Fruit fly (Drosophila melanogaster) whole organism: ENCODE data around the gene CG34247.

Source experiments
- CG8478 ChIP-seq: fragments of >200 bp; optimal IDR thresholded peaks from 2 replicates; lab custom pipeline; 2018; ENCODE audit warnings: inconsistent platforms
- Dll ChIP-seq: fragments of >200 bp; optimal IDR thresholded peaks from 2 replicates; lab custom pipeline; 2017
- EcR ChIP-seq, 2 experiments: fragments of >200 bp; optimal IDR thresholded peaks; 2 replicates each; lab custom pipeline; 2017; ENCODE audit warnings: missing biosample characterization in 2 of 2, missing genetic modification characterization in 2 of 2, missing genetic modification reagents in 2 of 2
- pan ChIP-seq: fragments of >200 bp; optimal IDR thresholded peaks from 2 replicates; lab custom pipeline; 2017
- psq ChIP-seq: fragments of >200 bp; optimal IDR thresholded peaks from 2 replicates; lab custom pipeline; 2017
- usp ChIP-seq: fragments of >200 bp; optimal IDR thresholded peaks from 2 replicates; lab custom pipeline; 2017; ENCODE audit warnings: missing biosample characterization, missing genetic modification characterization, mixed read lengths

CG34247 gene

dm6 chr3L:16231857-16232256, 29.5 kb downstream of the CG34247 start, which contains the start of the genes PDCD-5 and MED10:
PDCD-5 (minus strand) TSS chr3L:16232038.
MED10 (plus strand) TSS chr3L:16232084.
- no peak for TF ChIP-seq EcR (GFP tag; optimal IDR thresholded peaks at IDR 0.05; lab: Kevin White, UChicago)
- TF ChIP-seq CG8478 = no peak

DNA sequence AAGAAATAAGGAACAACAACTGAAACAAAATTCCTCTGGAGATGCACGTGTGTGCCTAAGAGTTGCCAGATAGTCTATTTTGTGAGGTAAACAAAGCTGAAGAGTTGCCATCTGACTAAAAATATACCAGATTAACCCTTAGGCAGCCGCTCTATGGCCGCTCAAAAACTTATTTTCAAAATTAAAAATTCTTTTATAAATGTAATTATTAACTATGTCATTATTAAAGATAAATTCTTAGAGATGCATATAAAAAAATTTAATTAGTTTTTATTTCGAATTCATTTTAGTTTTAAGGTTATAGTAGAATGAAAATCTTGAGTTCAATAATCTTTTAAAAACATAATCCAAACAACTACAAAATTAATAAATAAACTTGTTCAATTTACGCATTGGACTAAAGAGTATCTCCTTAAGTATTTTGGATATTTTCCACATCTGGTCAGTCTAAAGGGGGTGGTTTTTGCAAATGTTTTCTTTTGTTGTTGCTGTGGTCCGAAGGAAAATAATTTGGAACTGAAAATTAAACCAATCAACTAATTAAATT, 32.7 kb downstream of the CG34247 start, which contains the start of gene Tmx3:
TSS of gene Tmx3 (plus strand) at position 442 of the 547 bp plus-strand sequence.
- no peak for TF ChIP-seq usp (GFP tag; lab: Kevin White, UChicago)
- TF ChIP-seq EcR (GFP tag; optimal IDR thresholded peaks at IDR 0.05; lab: Kevin White, UChicago) = no peak
- TF ChIP-seq Dll (lab: Kevin White, UChicago) = no peak
- no peak for TF ChIP-seq psq (lab: Kevin White, UChicago)
- TF ChIP-seq pan = no peak
- no peak for TF ChIP-seq CG8478

dm6 chr3L:16225175-16225574, 36.2 kb downstream of the CG34247 start:
- TF ChIP-seq usp (GFP tag; lab: Kevin White, UChicago) = no peak
- TF ChIP-seq Dll (lab: Kevin White, UChicago) = no peak
- no peak for TF ChIP-seq CG8478
- no peak for TF ChIP-seq pan
- no peak for TF ChIP-seq psq (lab: Kevin White, UChicago)
- TF ChIP-seq EcR (GFP tag; optimal IDR thresholded peaks at IDR 0.05; lab: Kevin White, UChicago) = no peak

DNA sequence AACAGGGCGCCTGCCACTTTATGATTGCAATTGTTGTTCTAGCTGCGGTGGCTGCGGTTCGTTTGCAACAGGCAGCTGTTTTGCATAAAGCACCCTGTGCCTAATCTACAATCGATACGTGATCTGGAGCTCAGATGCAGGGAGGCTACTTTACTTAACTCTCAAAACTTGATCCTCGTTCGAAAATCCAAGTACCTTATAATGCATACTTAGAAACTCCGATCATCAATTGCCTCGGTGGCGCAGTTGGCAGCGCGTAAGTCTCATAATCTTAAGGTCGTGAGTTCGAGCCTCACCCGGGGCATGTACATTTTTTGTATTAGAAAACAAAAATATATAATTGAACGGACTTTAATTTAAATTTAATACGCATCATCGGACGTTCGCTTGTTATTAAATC, 39.6 kb downstream of the CG34247 start:
- TF ChIP-seq usp (GFP tag; lab: Kevin White, UChicago) = no peak
- no peak for TF ChIP-seq psq (lab: Kevin White, UChicago)
- TF ChIP-seq CG8478 = no peak
- TF ChIP-seq pan = no peak
- TF ChIP-seq EcR (GFP tag; optimal IDR thresholded peaks at IDR 0.05; lab: Kevin White, UChicago) = no peak
- TF ChIP-seq Dll (lab: Kevin White, UChicago) = no peak

DNA sequence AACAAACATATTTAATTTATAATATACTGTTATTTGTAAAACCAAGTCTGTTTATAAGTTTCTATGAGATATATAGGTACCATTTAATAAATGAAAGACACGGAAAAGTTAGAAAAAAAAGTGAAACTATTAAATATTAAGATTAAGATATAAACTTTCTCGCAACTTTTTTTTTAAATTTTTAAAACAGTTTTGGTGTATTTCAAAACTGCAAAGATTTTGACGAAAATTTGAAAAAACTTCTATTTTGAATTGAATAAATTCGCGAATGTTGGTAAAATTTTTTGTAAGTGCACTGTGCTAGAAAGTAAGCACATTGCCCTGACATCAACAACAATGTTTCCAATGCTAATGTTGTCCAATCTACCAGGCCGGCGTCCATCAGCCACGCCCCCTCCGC, 40.1 kb downstream of the CG34247 start:
- TF ChIP-seq usp (GFP tag; lab: Kevin White, UChicago) = no peak

DNA sequence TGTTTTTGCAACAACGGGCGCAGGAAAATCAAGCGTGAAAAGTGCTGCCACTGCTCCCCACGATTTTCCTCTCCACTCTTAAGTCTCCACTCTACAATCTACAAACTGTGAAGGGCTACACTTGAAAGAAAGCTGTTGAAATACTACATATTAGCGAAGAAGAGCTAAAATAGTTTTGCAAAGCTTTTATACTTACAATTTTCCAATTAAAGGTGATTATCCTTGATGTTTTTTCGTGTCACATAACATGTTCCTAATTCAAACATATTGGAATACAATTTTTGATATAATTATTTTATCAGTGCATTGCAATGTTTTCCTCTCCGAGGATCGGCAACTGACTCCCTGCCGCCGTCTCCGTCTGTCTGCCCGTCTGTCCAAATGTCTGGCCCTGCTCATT, 43.5 kb downstream of the CG34247 start:
- TF ChIP-seq psq (lab: Kevin White, UChicago) (no peak), Dll (lab: Kevin White, UChicago) (no peak), CG8478 (no peak), usp (GFP tag; lab: Kevin White, UChicago) (no peak), EcR (GFP tag; optimal IDR thresholded peaks at IDR 0.05; lab: Kevin White, UChicago) (no peak)

DNA sequence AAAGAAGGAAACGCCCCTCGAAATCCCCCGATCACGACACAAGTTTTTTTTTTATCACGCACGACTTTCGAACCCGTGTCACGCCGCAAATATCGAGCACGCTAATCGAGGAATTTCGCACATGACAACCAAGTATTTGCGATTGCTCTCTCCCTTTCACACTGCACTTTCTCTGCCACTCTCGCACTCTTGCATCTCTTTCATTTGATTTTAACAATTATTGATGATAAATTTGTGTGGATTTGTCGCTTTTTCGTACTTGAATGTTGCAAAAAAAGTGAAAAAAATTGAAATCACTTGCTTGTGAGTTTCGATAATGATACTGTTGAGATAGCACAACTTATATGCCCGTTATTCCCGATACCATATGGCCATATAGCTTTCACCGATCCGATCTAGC, 44.2 kb downstream of the CG34247 start, which contains the start of gene CG13073:
TSS of gene CG13073 (minus strand) at position 101 of the 400 bp plus-strand sequence.
- TF ChIP-seq EcR (GFP tag; optimal IDR thresholded peaks at IDR 0.05; lab: Kevin White, UChicago) (no peak), CG8478 (no peak), usp (GFP tag; lab: Kevin White, UChicago) (no peak), pan (no peak), Dll (lab: Kevin White, UChicago) (no peak), psq (lab: Kevin White, UChicago) (no peak)

- TF ChIP-seq usp (GFP tag; lab: Kevin White, UChicago) = no peak
- peak; percentile 52 for TF ChIP-seq Dll (lab: Kevin White, UChicago)
These were observed 45.6 kb downstream of the CG34247 start for dm6 chr3L:16215816-16216215.

dm6 chr3L:16215411-16215810, 46.0 kb downstream of the CG34247 start:
- TF ChIP-seq Dll (lab: Kevin White, UChicago) = no peak
- TF ChIP-seq pan = no peak
- no peak for TF ChIP-seq EcR (GFP tag; optimal IDR thresholded peaks at IDR 0.05; lab: Kevin White, UChicago)
- no peak for TF ChIP-seq CG8478
- no peak for TF ChIP-seq psq (lab: Kevin White, UChicago)

dm6 chr3L:16214533-16215207, 46.7 kb downstream of the CG34247 start:
- TF ChIP-seq EcR (GFP tag; optimal IDR thresholded peaks at IDR 0.05; lab: Kevin White, UChicago) (no peak), psq (lab: Kevin White, UChicago) (no peak), usp (GFP tag; lab: Kevin White, UChicago) (no peak), CG8478 (no peak), Dll (lab: Kevin White, UChicago) (no peak), pan (no peak)

- TF ChIP-seq psq (lab: Kevin White, UChicago) (no peak), Dll (lab: Kevin White, UChicago) (no peak), CG8478 (no peak), EcR (GFP tag; optimal IDR thresholded peaks at IDR 0.05; lab: Kevin White, UChicago) (no peak), usp (GFP tag; lab: Kevin White, UChicago) (no peak), pan (no peak)
These were observed 48.2 kb downstream of the CG34247 start for dm6 chr3L:16213201-16213600.

DNA sequence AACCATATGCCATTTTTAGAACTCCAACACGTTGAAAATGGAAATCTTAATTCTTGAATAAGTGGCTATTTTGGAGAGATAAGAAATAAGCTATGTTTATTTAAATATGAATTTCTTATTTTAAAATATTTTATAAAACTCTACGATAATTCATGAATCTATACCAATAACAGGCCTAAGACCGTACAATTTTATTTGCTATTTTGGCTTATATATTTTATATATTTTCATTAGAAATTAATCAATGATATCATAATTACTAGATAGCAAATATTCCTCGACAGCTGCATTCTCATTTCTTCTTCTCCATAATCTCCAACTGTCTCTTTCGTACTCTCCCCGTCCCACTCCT, 49.5 kb downstream of the CG34247 start:
- TF ChIP-seq Dll (lab: Kevin White, UChicago) (no peak), pan (peak; percentile 35)
